Worm (Caenorhabditis elegans) whole organism, young adult: Measurements from ENCODE around the gene ttr-42.
A peak's percentile ranks its signal among the peaks of the same experiment; 100 is the strongest.

ENCODE experiments used
- B0019.2 ChIP-seq: fragments of 200-800 bp; sonication (Bioruptor generic); conservative IDR thresholded peaks from 2 replicates; pipeline ENCODE4 v1.3.6; 2022; ENCODE audit warnings: missing genetic modification reagents, missing genetic modification characterization, missing compliant biosample characterization
- B0035.1 ChIP-seq: sonication (generic microtip); optimal IDR thresholded peaks from 2 replicates; lab custom pipeline; 2016; ENCODE audit warnings: missing genetic modification characterization, mild to moderate bottlenecking, missing compliant biosample characterization, missing genotype, missing genetic modification reagents
- B0336.3 ChIP-seq: fragments of 200-800 bp; sonication (Bioruptor generic); IDR thresholded peaks from 2 replicates; pipeline ENCODE4 v1.3.6; 2022; ENCODE audit warnings: missing genetic modification characterization, missing compliant biosample characterization
- F49E8.2 ChIP-seq: sonication (generic microtip); optimal IDR thresholded peaks from 3 replicates; lab custom pipeline; 2017; ENCODE audit warnings: missing genetic modification characterization, mild to moderate bottlenecking, missing compliant biosample characterization, antibody characterized with exemption, moderate library complexity; ENCODE audit not compliant: insufficient read depth
- F55B11.4 ChIP-seq: sonication (generic microtip); optimal IDR thresholded peaks from 2 replicates; lab custom pipeline; 2016; ENCODE audit warnings: missing compliant biosample characterization, missing genetic modification characterization, borderline replicate concordance; ENCODE audit not compliant: insufficient read depth
- K11D2.4 ChIP-seq: fragments of 200-800 bp; sonication (Bioruptor generic); IDR thresholded peaks from 2 replicates; pipeline ENCODE4 v1.3.6; 2022; ENCODE audit warnings: missing genetic modification reagents, missing genetic modification characterization, missing compliant biosample characterization
- K12H6.12 ChIP-seq: fragments of 200-800 bp; sonication (Bioruptor generic); optimal IDR thresholded peaks from 2 replicates; lab custom pipeline; 2018; ENCODE audit warnings: mild to moderate bottlenecking, missing genetic modification characterization, missing compliant biosample characterization
- Y56A3A.18 ChIP-seq: fragments of 200-800 bp; sonication (Bioruptor generic); IDR thresholded peaks from 2 replicates; pipeline ENCODE4 v1.3.6; 2022; ENCODE audit warnings: missing genetic modification reagents, missing genetic modification characterization, missing compliant biosample characterization
- Y67H2A.10 ChIP-seq: fragments of 200-800 bp; sonication (Bioruptor generic); conservative IDR thresholded peaks from 2 replicates; pipeline ENCODE4 v1.3.6; 2022; ENCODE audit warnings: missing genetic modification reagents, missing genetic modification characterization, missing compliant biosample characterization
- Y79H2A.3 ChIP-seq: fragments of 200-800 bp; sonication (Bioruptor generic); conservative IDR thresholded peaks from 2 replicates; pipeline ENCODE4 v1.3.6; 2022; ENCODE audit warnings: missing genetic modification reagents, missing genetic modification characterization, missing compliant biosample characterization
- ama-1 ChIP-seq, 3 experiments: fragments of 150-350 bp in 1 of 3; sonication (generic microtip) in 2 of 3; optimal IDR thresholded peaks; 2 replicates each; lab custom pipeline; 2014 to 2018; ENCODE audit warnings: missing biosample characterization in 2 of 3, missing genetic modification characterization in 2 of 3, missing genetic modification reagents in 2 of 3
- atf-7 ChIP-seq: sonication (generic microtip); optimal IDR thresholded peaks from 2 replicates; lab custom pipeline; 2017; ENCODE audit warnings: mild to moderate bottlenecking, missing genetic modification characterization, missing compliant biosample characterization
- attf-6 ChIP-seq: fragments of 200-800 bp; sonication (Bioruptor generic); IDR thresholded peaks from 2 replicates; pipeline ENCODE4 v1.3.6; 2022; ENCODE audit warnings: missing genetic modification reagents, missing genetic modification characterization, missing compliant biosample characterization
- cebp-1 ChIP-seq, 2 experiments: fragments of 200-800 bp in 1 of 2; sonication (Bioruptor generic) in 1 of 2; sonication (generic microtip) in 1 of 2; IDR thresholded peaks in 1 of 2; optimal IDR thresholded peaks in 1 of 2; 2 replicates each; pipeline versions ENCODE4 v1.3.6 to Lab custom; 2017 to 2022; ENCODE audit warnings: missing compliant biosample characterization in 2 of 2, missing genetic modification characterization in 2 of 2, mild to moderate bottlenecking in 1 of 2, missing genetic modification reagents in 1 of 2, moderate library complexity in 1 of 2
- ceh-27 ChIP-seq: fragments of 200-800 bp; sonication (Bioruptor generic); optimal IDR thresholded peaks from 2 replicates; lab custom pipeline; 2018; ENCODE audit warnings: mild to moderate bottlenecking, missing genetic modification characterization, moderate library complexity, missing compliant biosample characterization
- chd-7 ChIP-seq: sonication (generic microtip); optimal IDR thresholded peaks from 2 replicates; lab custom pipeline; 2016; ENCODE audit warnings: mild to moderate bottlenecking, missing genetic modification characterization, moderate library complexity, missing compliant biosample characterization
- die-1 ChIP-seq: sonication (generic microtip); optimal IDR thresholded peaks from 2 replicates; lab custom pipeline; 2016; ENCODE audit warnings: missing genotype, mild to moderate bottlenecking, missing genetic modification characterization, missing compliant biosample characterization
- dox-1 ChIP-seq: fragments of 200-800 bp; sonication (Bioruptor generic); IDR thresholded peaks from 2 replicates; pipeline ENCODE4 v1.3.6; 2022; ENCODE audit warnings: missing genetic modification reagents, missing genetic modification characterization, missing compliant biosample characterization
- dpff-1 ChIP-seq: sonication (generic microtip); optimal IDR thresholded peaks from 2 replicates; lab custom pipeline; 2017; ENCODE audit warnings: mild to moderate bottlenecking, missing genetic modification characterization, missing compliant biosample characterization
- egl-18 ChIP-seq: fragments of 200-800 bp; sonication (Bioruptor generic); IDR thresholded peaks from 2 replicates; pipeline ENCODE4 v1.3.6; 2022; ENCODE audit warnings: missing genetic modification reagents, missing genetic modification characterization, missing compliant biosample characterization
- egrh-3 ChIP-seq: fragments of 200-800 bp; sonication (Bioruptor generic); IDR thresholded peaks from 2 replicates; pipeline ENCODE4 v1.3.6; 2022; ENCODE audit warnings: missing genetic modification reagents, missing genetic modification characterization, missing compliant biosample characterization
- ets-4 ChIP-seq: fragments of 200-800 bp; sonication (Bioruptor generic); optimal IDR thresholded peaks from 2 replicates; lab custom pipeline; 2018; ENCODE audit warnings: mild to moderate bottlenecking, missing genetic modification characterization, missing compliant biosample characterization
- gei-17 ChIP-seq: fragments of 200-800 bp; sonication (Bioruptor generic); optimal IDR thresholded peaks from 2 replicates; lab custom pipeline; 2018; ENCODE audit warnings: mild to moderate bottlenecking, missing genetic modification characterization, missing compliant biosample characterization
- hmg-1.2 ChIP-seq: fragments of 200-800 bp; sonication (Bioruptor generic); IDR thresholded peaks from 2 replicates; pipeline ENCODE4 v1.3.6; 2022; ENCODE audit warnings: missing genetic modification reagents, missing genetic modification characterization, missing compliant biosample characterization
- let-526 ChIP-seq: fragments of 200-800 bp; sonication (Bioruptor generic); IDR thresholded peaks from 2 replicates; pipeline ENCODE4 v1.3.6; 2022; ENCODE audit warnings: missing genetic modification reagents, missing genetic modification characterization, missing compliant biosample characterization
- lin-35 ChIP-seq, 3 experiments: fragments of 150-350 bp in 2 of 3; sonication (generic microtip) in 1 of 3; optimal IDR thresholded peaks; 2 replicates each; lab custom pipeline; 2014 to 2018; ENCODE audit warnings: missing biosample characterization in 3 of 3, missing genetic modification characterization in 3 of 3, missing genetic modification reagents in 3 of 3
- lin-40 ChIP-seq: sonication (generic microtip); optimal IDR thresholded peaks from 2 replicates; lab custom pipeline; 2016; ENCODE audit warnings: missing genetic modification characterization, mild to moderate bottlenecking, missing compliant biosample characterization, missing genotype, missing genetic modification reagents
- lir-1 ChIP-seq: fragments of 200-800 bp; sonication (Bioruptor generic); conservative IDR thresholded peaks from 2 replicates; pipeline ENCODE4 v1.3.6; 2022; ENCODE audit warnings: missing genetic modification reagents, missing genetic modification characterization, missing compliant biosample characterization
- madf-3 ChIP-seq: fragments of 200-800 bp; sonication (Bioruptor generic); IDR thresholded peaks from 2 replicates; pipeline ENCODE4 v1.3.6; 2022; ENCODE audit warnings: missing genetic modification reagents, missing genetic modification characterization, missing compliant biosample characterization
- madf-8 ChIP-seq: fragments of 200-800 bp; sonication (Bioruptor generic); conservative IDR thresholded peaks from 2 replicates; pipeline ENCODE4 v1.3.6; 2022; ENCODE audit warnings: missing genetic modification reagents, missing genetic modification characterization, missing compliant biosample characterization
- mcd-1 ChIP-seq: fragments of 200-800 bp; sonication (Bioruptor generic); IDR thresholded peaks from 2 replicates; pipeline ENCODE4 v1.3.6; 2022; ENCODE audit warnings: missing genetic modification reagents, missing genetic modification characterization, missing compliant biosample characterization
- mxl-1 ChIP-seq: sonication (generic microtip); optimal IDR thresholded peaks from 2 replicates; lab custom pipeline; 2016; ENCODE audit warnings: missing genetic modification characterization, missing compliant biosample characterization
- nfya-1 ChIP-seq: sonication (generic microtip); optimal IDR thresholded peaks from 2 replicates; lab custom pipeline; 2017; ENCODE audit warnings: antibody characterized with exemption, missing compliant biosample characterization, missing genetic modification characterization, borderline replicate concordance; ENCODE audit not compliant: insufficient read depth
- pbrm-1 ChIP-seq: fragments of 200-800 bp; sonication (Bioruptor generic); IDR thresholded peaks from 2 replicates; pipeline ENCODE4 v1.3.6; 2022; ENCODE audit warnings: missing genetic modification reagents, missing genetic modification characterization, missing compliant biosample characterization
- snpc-1.3 ChIP-seq: sonication (generic microtip); optimal IDR thresholded peaks from 2 replicates; lab custom pipeline; 2017; ENCODE audit warnings: missing genetic modification characterization, mild to moderate bottlenecking, missing compliant biosample characterization, antibody characterized with exemption, moderate library complexity, missing genotype, missing genetic modification reagents; ENCODE audit not compliant: insufficient read depth
- snpc-4 ChIP-seq, 5 experiments: fragments of 150-350 bp in 1 of 5; sonication (generic microtip) in 4 of 5; optimal IDR thresholded peaks; 2 replicates each; lab custom pipeline; 2014 to 2018; ENCODE audit warnings: missing genetic modification characterization in 5 of 5, missing biosample characterization in 3 of 5, antibody characterized with exemption in 2 of 5, mild to moderate bottlenecking in 2 of 5, missing compliant biosample characterization in 2 of 5, missing genotype in 2 of 5, moderate library complexity in 2 of 5, missing genetic modification reagents in 1 of 5
- somi-1 ChIP-seq: fragments of 200-800 bp; sonication (Bioruptor generic); optimal IDR thresholded peaks from 2 replicates; lab custom pipeline; 2018; ENCODE audit warnings: mild to moderate bottlenecking, missing genetic modification characterization, missing compliant biosample characterization
- unc-62 ChIP-seq: fragments of 150-350 bp; optimal IDR thresholded peaks from 2 replicates; lab custom pipeline; 2014; ENCODE audit warnings: missing biosample characterization, missing genetic modification reagents, missing genetic modification characterization
- zfh-2 ChIP-seq: fragments of 200-800 bp; sonication (Bioruptor generic); conservative IDR thresholded peaks from 2 replicates; pipeline ENCODE4 v1.3.6; 2022; ENCODE audit warnings: missing genetic modification reagents, missing genetic modification characterization, missing compliant biosample characterization
- ztf-25 ChIP-seq: fragments of 200-800 bp; sonication (Bioruptor generic); IDR thresholded peaks from 2 replicates; pipeline ENCODE4 v1.3.6; 2022; ENCODE audit warnings: missing genetic modification reagents, missing genetic modification characterization, missing compliant biosample characterization
- ztf-26 ChIP-seq: sonication (generic microtip); optimal IDR thresholded peaks from 2 replicates; lab custom pipeline; 2017; ENCODE audit warnings: missing genetic modification characterization, missing compliant biosample characterization
- ztf-28 ChIP-seq: fragments of 200-800 bp; sonication (Bioruptor generic); IDR thresholded peaks from 2 replicates; pipeline ENCODE4 v1.3.6; 2022; ENCODE audit warnings: missing genetic modification reagents, missing genetic modification characterization, missing compliant biosample characterization

Gene ttr-42

ce11 chrX:2536246-2536772 is 41.2 kb upstream of the ttr-42 start:
- no peak for TF ChIP-seq attf-6 (GFP tag; lab: Robert Waterston, UW)
- no peak for TF ChIP-seq F55B11.4 (tag; lab: Kevin White, UChicago)
- no peak for TF ChIP-seq B0035.1
- peak; percentile 8 for TF ChIP-seq gei-17 (GFP tag; lab: Kevin White, UChicago)
- TF ChIP-seq ztf-28 (GFP tag; lab: Robert Waterston, UW): no peak
- 0 out of 2 replicates have a peak, but pooled peaks have one; percentile 54 for TF ChIP-seq madf-3 (GFP tag; lab: Robert Waterston, UW)
- TF ChIP-seq ama-1 (optimal IDR thresholded peaks at IDR 0.05; lab: Kevin White, UChicago): no peak
- no peak for TF ChIP-seq ama-1 (GFP tag; optimal IDR thresholded peaks at IDR 0.05; lab: Kevin White, UChicago)
- TF ChIP-seq snpc-4 (GFP tag; optimal IDR thresholded peaks at IDR 0.05; lab: Kevin White, UChicago): no peak
- peak in 2 of 4 experiments; percentile 4 to 15 for TF ChIP-seq snpc-4 (tag; optimal IDR thresholded peaks at IDR 0.05; lab: Kevin White, UChicago)
- TF ChIP-seq B0019.2 (GFP tag; lab: Robert Waterston, UW): no peak
- TF ChIP-seq madf-8 (GFP tag; lab: Robert Waterston, UW): no peak
- 0 out of 2 replicates have a peak, but pooled peaks have one; percentile 46 for TF ChIP-seq pbrm-1
- TF ChIP-seq hmg-1.2 (GFP tag; lab: Robert Waterston, UW): peak; percentile 53; the same call in 1 of the 2 replicates
- TF ChIP-seq cebp-1 (GFP tag; IDR thresholded peaks at IDR 0.05; lab: Robert Waterston, UW): no peak
- peak; percentile 59 for TF ChIP-seq cebp-1 (tag; optimal IDR thresholded peaks at IDR 0.05; lab: Kevin White, UChicago)
- TF ChIP-seq atf-7 (tag; lab: Kevin White, UChicago): peak; percentile 17
- TF ChIP-seq egl-18 (GFP tag; lab: Robert Waterston, UW): 0 out of 2 replicates have a peak, but pooled peaks have one; percentile 26
- 0 out of 2 replicates have a peak, but pooled peaks have one; percentile 67 for TF ChIP-seq dox-1 (GFP tag; lab: Robert Waterston, UW)
- TF ChIP-seq ets-4 (GFP tag; lab: Kevin White, UChicago): no peak
- no peak for TF ChIP-seq nfya-1 (tag; lab: Kevin White, UChicago)
- TF ChIP-seq snpc-1.3 (tag; lab: Kevin White, UChicago): no peak
- TF ChIP-seq dpff-1: no peak
- no peak for TF ChIP-seq Y79H2A.3
- peak; percentile 71 for TF ChIP-seq egrh-3
- no peak for TF ChIP-seq Y67H2A.10
- no peak for TF ChIP-seq unc-62 (GFP tag; lab: Kevin White, UChicago)
- peak; percentile 56 for TF ChIP-seq chd-7 (tag; lab: Kevin White, UChicago)
- no peak for TF ChIP-seq Y56A3A.18 (GFP tag; lab: Robert Waterston, UW)
- TF ChIP-seq mxl-1: no peak
- TF ChIP-seq somi-1 (GFP tag; lab: Kevin White, UChicago): peak; percentile 18
- TF ChIP-seq ztf-25 (GFP tag; lab: Robert Waterston, UW): no peak
- TF ChIP-seq let-526 (GFP tag; lab: Robert Waterston, UW): 0 out of 2 replicates have a peak, but pooled peaks have one; percentile 5
- TF ChIP-seq lin-40 (tag; lab: Kevin White, UChicago): peak; percentile 54
- TF ChIP-seq K12H6.12: peak; percentile 83
- TF ChIP-seq K11D2.4: 0 out of 2 replicates have a peak, but pooled peaks have one; percentile 46
- TF ChIP-seq lir-1 (GFP tag; lab: Robert Waterston, UW): no peak
- TF ChIP-seq die-1 (tag; lab: Kevin White, UChicago): peak; percentile 31
- 0 out of 2 replicates have a peak, but pooled peaks have one; percentile 36 for TF ChIP-seq mcd-1
- 0 out of 2 replicates have a peak, but pooled peaks have one; percentile 19 for TF ChIP-seq B0336.3 (GFP tag; lab: Robert Waterston, UW)
- peak in 1 of 3 experiments; percentile 3 for TF ChIP-seq lin-35 (GFP tag; optimal IDR thresholded peaks at IDR 0.05; lab: Kevin White, UChicago)
- TF ChIP-seq zfh-2 (GFP tag; lab: Robert Waterston, UW): peak; percentile 95
- peak; percentile 78 for TF ChIP-seq ceh-27
- TF ChIP-seq F49E8.2: no peak
- no peak for TF ChIP-seq ztf-26 (tag; lab: Kevin White, UChicago)
